Worm (Caenorhabditis elegans) whole organism, midembryonic: Measurements from ENCODE around the gene C08F1.11.

Experiments
- T22C8.4 ChIP-seq: fragments of 200-800 bp; sonication (Bioruptor generic); IDR thresholded peaks from 2 replicates; pipeline ENCODE4 v1.3.6; 2022; ENCODE audit warnings: missing genetic modification characterization, missing compliant biosample characterization
- cog-1 ChIP-seq: sonication (generic microtip); optimal IDR thresholded peaks from 2 replicates; lab custom pipeline; 2016; ENCODE audit warnings: missing genetic modification characterization, missing compliant biosample characterization
- flt-1 ChIP-seq: fragments of 200-800 bp; sonication (Bioruptor generic); IDR thresholded peaks from 2 replicates; pipeline ENCODE4 v1.3.6; 2022; ENCODE audit warnings: missing genetic modification characterization, missing compliant biosample characterization
- klf-2 ChIP-seq: fragments of 200-800 bp; sonication (Bioruptor generic); conservative IDR thresholded peaks from 2 replicates; pipeline ENCODE4 v1.3.6; 2022; ENCODE audit warnings: missing genetic modification reagents, missing genetic modification characterization, missing compliant biosample characterization
- ref-1 ChIP-seq: fragments of 200-800 bp; sonication (Bioruptor generic); conservative IDR thresholded peaks from 2 replicates; pipeline ENCODE4 v1.3.6; 2022; ENCODE audit warnings: missing genetic modification reagents, missing genetic modification characterization, missing compliant biosample characterization
- ztf-23 ChIP-seq: fragments of 200-800 bp; sonication (Bioruptor generic); IDR thresholded peaks from 2 replicates; pipeline ENCODE4 v1.3.6; 2022; ENCODE audit warnings: missing genetic modification reagents, missing genetic modification characterization, missing compliant biosample characterization
- ztf-29 ChIP-seq: fragments of 200-800 bp; sonication (Bioruptor generic); IDR thresholded peaks from 2 replicates; pipeline ENCODE4 v1.3.6; 2022; ENCODE audit warnings: missing genetic modification reagents, missing genetic modification characterization, missing compliant biosample characterization

ce11 chrII:1771785-1772184 is 12.9 kb downstream of the C08F1.11 start, which contains the start of gene math-3:
- TF ChIP-seq T22C8.4 (GFP tag; lab: Robert Waterston, UW), result no peak
- no peak for TF ChIP-seq cog-1
- no peak for TF ChIP-seq flt-1 (GFP tag; lab: Robert Waterston, UW)
- no peak for TF ChIP-seq ref-1 (GFP tag; lab: Robert Waterston, UW)
- TF ChIP-seq ztf-29 (GFP tag; lab: Robert Waterston, UW), result no peak
- no peak for TF ChIP-seq ztf-23
- no peak for TF ChIP-seq klf-2
